Fruit fly (Drosophila melanogaster) whole organism, embryonic: Measurements from ENCODE around the gene CG6972.

Experiments used
- Atf3 ChIP-seq: fragments of 200-800 bp; sonication (Bioruptor generic); optimal IDR thresholded peaks from 3 replicates; lab custom pipeline; 2016; ENCODE audit warnings: missing biosample characterization, missing genetic modification characterization
- CG10543 ChIP-seq: fragments of 200-800 bp; sonication (Bioruptor generic); optimal IDR thresholded peaks from 3 replicates; lab custom pipeline; 2017; ENCODE audit warnings: missing biosample characterization, mild to moderate bottlenecking, missing genetic modification characterization, moderate library complexity
- CG12391 ChIP-seq: fragments of 200-800 bp; sonication (Bioruptor generic); optimal IDR thresholded peaks from 3 replicates; lab custom pipeline; 2018; ENCODE audit warnings: missing biosample characterization, mild to moderate bottlenecking, missing genetic modification characterization, moderate library complexity
- CG13424 ChIP-seq: fragments of 200-800 bp; sonication (Bioruptor generic); optimal IDR thresholded peaks from 2 replicates; lab custom pipeline; 2019; ENCODE audit warnings: missing biosample characterization, mild to moderate bottlenecking, missing genetic modification characterization, moderate library complexity
- CG3281 ChIP-seq: fragments of 200-800 bp; sonication (Bioruptor generic); optimal IDR thresholded peaks from 3 replicates; lab custom pipeline; 2017; ENCODE audit warnings: missing biosample characterization, mild to moderate bottlenecking, missing genetic modification characterization
- CG42726 ChIP-seq: fragments of 200-800 bp; sonication (Bioruptor generic); IDR thresholded peaks from 2 replicates; pipeline ENCODE4 v1.3.6; 2022; ENCODE audit warnings: missing biosample characterization, missing genetic modification characterization; ENCODE audit not compliant: partially characterized antibody
- CG4617 ChIP-seq: fragments of 200-800 bp; sonication (Bioruptor generic); optimal IDR thresholded peaks from 3 replicates; lab custom pipeline; 2016; ENCODE audit warnings: missing biosample characterization, missing genetic modification characterization, borderline replicate concordance
- CG4820 ChIP-seq: fragments of 200-800 bp; sonication (Bioruptor generic); optimal IDR thresholded peaks from 3 replicates; lab custom pipeline; 2016; ENCODE audit warnings: missing biosample characterization, missing genetic modification characterization
- CG4854 ChIP-seq: fragments of 200-800 bp; sonication (Bioruptor generic); optimal IDR thresholded peaks from 2 replicates; lab custom pipeline; 2016; ENCODE audit warnings: missing biosample characterization, missing genetic modification characterization, inconsistent platforms
- CG6683 ChIP-seq: fragments of 200-800 bp; sonication (Bioruptor generic); optimal IDR thresholded peaks from 2 replicates; lab custom pipeline; 2017; ENCODE audit warnings: missing biosample characterization, mild to moderate bottlenecking, missing genetic modification characterization, missing genetic modification reagents
- CG6791 ChIP-seq: fragments of 200-800 bp; sonication (Bioruptor generic); IDR thresholded peaks from 3 replicates; pipeline ENCODE4 v1.3.6; 2022; ENCODE audit warnings: missing biosample characterization, missing genetic modification characterization; ENCODE audit not compliant: partially characterized antibody
- CG8281 ChIP-seq: fragments of 200-800 bp; sonication (Bioruptor generic); optimal IDR thresholded peaks from 2 replicates; lab custom pipeline; 2018; ENCODE audit warnings: missing biosample characterization, mild to moderate bottlenecking, missing genetic modification characterization, moderate library complexity
- CG8359 ChIP-seq: fragments of 200-800 bp; sonication (Bioruptor generic); optimal IDR thresholded peaks from 2 replicates; lab custom pipeline; 2017; ENCODE audit warnings: missing biosample characterization, mild to moderate bottlenecking, missing genetic modification characterization, borderline replicate concordance
- CG8944 ChIP-seq: fragments of 200-800 bp; sonication (Bioruptor generic); optimal IDR thresholded peaks from 3 replicates; lab custom pipeline; 2016; ENCODE audit warnings: missing biosample characterization, missing genetic modification characterization
- CG9727 ChIP-seq: fragments of 200-800 bp; sonication (Bioruptor generic); optimal IDR thresholded peaks from 3 replicates; lab custom pipeline; 2017; ENCODE audit warnings: missing biosample characterization, mild to moderate bottlenecking, missing genetic modification characterization
- CG9817 ChIP-seq: fragments of 200-800 bp; sonication (Bioruptor generic); optimal IDR thresholded peaks from 2 replicates; lab custom pipeline; 2018; ENCODE audit warnings: missing biosample characterization, mild to moderate bottlenecking, missing genetic modification characterization, moderate library complexity
- Chrac-16 ChIP-seq: fragments of 200-800 bp; sonication (Bioruptor generic); optimal IDR thresholded peaks from 3 replicates; lab custom pipeline; 2016; ENCODE audit warnings: missing biosample characterization, missing genetic modification characterization
- Dip2 ChIP-seq: fragments of 200-800 bp; sonication (Bioruptor generic); IDR thresholded peaks from 2 replicates; pipeline ENCODE4 v1.3.6; 2022; ENCODE audit warnings: missing biosample characterization, missing genetic modification characterization
- Doc3 ChIP-seq: fragments of 200-800 bp; sonication (Bioruptor generic); IDR thresholded peaks from 3 replicates; pipeline ENCODE4 v1.3.6; 2022; ENCODE audit warnings: missing biosample characterization, missing genetic modification characterization; ENCODE audit not compliant: partially characterized antibody
- GATAe ChIP-seq: fragments of 200-800 bp; sonication (Bioruptor generic); conservative IDR thresholded peaks from 2 replicates; pipeline ENCODE4 v1.3.6; 2022; ENCODE audit warnings: missing biosample characterization, missing genetic modification characterization
- HLHmδ ChIP-seq: fragments of 200-800 bp; sonication (Bioruptor generic); optimal IDR thresholded peaks from 2 replicates; lab custom pipeline; 2018; ENCODE audit warnings: missing biosample characterization, mild to moderate bottlenecking, missing genetic modification characterization, moderate library complexity
- NC2α ChIP-seq: fragments of 200-800 bp; sonication (Bioruptor generic); optimal IDR thresholded peaks from 2 replicates; lab custom pipeline; 2016; ENCODE audit warnings: missing biosample characterization, missing genetic modification characterization
- Neu2 ChIP-seq: fragments of 200-800 bp; sonication (Bioruptor generic); optimal IDR thresholded peaks from 3 replicates; lab custom pipeline; 2016; ENCODE audit warnings: missing biosample characterization, missing genetic modification characterization, borderline replicate concordance
- Six4 ChIP-seq: fragments of 200-800 bp; sonication (Bioruptor generic); optimal IDR thresholded peaks from 2 replicates; lab custom pipeline; 2016; ENCODE audit warnings: missing biosample characterization, missing genetic modification characterization
- Sry-δ ChIP-seq: fragments of 200-800 bp; sonication (Bioruptor generic); optimal IDR thresholded peaks from 2 replicates; lab custom pipeline; 2016; ENCODE audit warnings: missing biosample characterization, missing genetic modification characterization
- Usf ChIP-seq: fragments of 200-800 bp; sonication (Bioruptor generic); optimal IDR thresholded peaks from 2 replicates; lab custom pipeline; 2017; ENCODE audit warnings: missing genotype, missing biosample characterization, missing genetic modification characterization
- Vsx1 ChIP-seq: fragments of 200-800 bp; sonication (Bioruptor generic); optimal IDR thresholded peaks from 2 replicates; lab custom pipeline; 2017; ENCODE audit warnings: missing biosample characterization, mild to moderate bottlenecking, missing genetic modification characterization, missing genetic modification reagents
- Xbp1 ChIP-seq: fragments of 200-800 bp; sonication (Bioruptor generic); optimal IDR thresholded peaks from 3 replicates; lab custom pipeline; 2016; ENCODE audit warnings: missing biosample characterization, mild to moderate bottlenecking, missing genetic modification characterization
- aop ChIP-seq: fragments of 200-800 bp; sonication (Bioruptor generic); IDR thresholded peaks from 2 replicates; pipeline ENCODE4 v1.3.6; 2022; ENCODE audit warnings: missing biosample characterization, missing genetic modification characterization
- bowl ChIP-seq: fragments of 200-800 bp; sonication (Bioruptor generic); IDR thresholded peaks from 2 replicates; pipeline ENCODE4 v1.3.6; 2022; ENCODE audit warnings: missing biosample characterization, missing genetic modification characterization
- dati ChIP-seq: fragments of 200-800 bp; sonication (Bioruptor generic); IDR thresholded peaks from 2 replicates; pipeline ENCODE4 v1.3.6; 2022; ENCODE audit warnings: missing biosample characterization, missing genetic modification characterization
- eyg ChIP-seq: fragments of 200-800 bp; sonication (Bioruptor generic); optimal IDR thresholded peaks from 3 replicates; lab custom pipeline; 2016; ENCODE audit warnings: missing biosample characterization, missing genetic modification characterization
- fd102C ChIP-seq: fragments of 200-800 bp; sonication (Bioruptor generic); optimal IDR thresholded peaks from 2 replicates; lab custom pipeline; 2018; ENCODE audit warnings: missing biosample characterization, mild to moderate bottlenecking, missing genetic modification characterization, moderate library complexity
- fru ChIP-seq: fragments of >200 bp; optimal IDR thresholded peaks from 2 replicates; lab custom pipeline; 2017
- gcm ChIP-seq: fragments of 200-800 bp; sonication (Bioruptor generic); optimal IDR thresholded peaks from 2 replicates; lab custom pipeline; 2019; ENCODE audit warnings: missing biosample characterization, mild to moderate bottlenecking, missing genetic modification characterization, moderate library complexity
- her ChIP-seq: fragments of 200-800 bp; sonication (Bioruptor generic); optimal IDR thresholded peaks from 2 replicates; lab custom pipeline; 2016; ENCODE audit warnings: missing biosample characterization, missing genetic modification characterization
- hth ChIP-seq: fragments of >200 bp; optimal IDR thresholded peaks from 2 replicates; lab custom pipeline; 2017; ENCODE audit warnings: inconsistent platforms
- insv ChIP-seq, 2 experiments: fragments of 200-800 bp; sonication (Bioruptor generic); optimal IDR thresholded peaks; 3 replicates each; lab custom pipeline; 2016 to 2018; ENCODE audit warnings: missing biosample characterization in 2 of 2, missing genetic modification characterization in 2 of 2
- knrl ChIP-seq: fragments of 200-800 bp; sonication (Bioruptor generic); IDR thresholded peaks from 3 replicates; pipeline ENCODE4 v1.3.6; 2022; ENCODE audit warnings: missing biosample characterization, missing genetic modification characterization; ENCODE audit not compliant: partially characterized antibody
- lov ChIP-seq, 2 experiments: fragments of 200-800 bp in 1 of 2; fragments of >200 bp in 1 of 2; sonication (Bioruptor generic) in 1 of 2; IDR thresholded peaks in 1 of 2; optimal IDR thresholded peaks in 1 of 2; 2 replicates in 1 of 2; 3 replicates in 1 of 2; pipeline versions ENCODE4 v1.3.6 to Lab custom; 2017 to 2022; ENCODE audit warnings: missing biosample characterization in 1 of 2, missing genetic modification characterization in 1 of 2
- nmo ChIP-seq: fragments of 200-800 bp; sonication (Bioruptor generic); optimal IDR thresholded peaks from 2 replicates; lab custom pipeline; 2018; ENCODE audit warnings: missing biosample characterization, mild to moderate bottlenecking, missing genetic modification characterization, moderate library complexity
- oc ChIP-seq: fragments of 200-800 bp; sonication (Bioruptor generic); optimal IDR thresholded peaks from 2 replicates; lab custom pipeline; 2018; ENCODE audit warnings: missing biosample characterization, mild to moderate bottlenecking, missing genetic modification characterization, moderate library complexity
- odd ChIP-seq: fragments of 200-800 bp; sonication (Bioruptor generic); optimal IDR thresholded peaks from 2 replicates; lab custom pipeline; 2017; ENCODE audit warnings: missing biosample characterization, mild to moderate bottlenecking, missing genetic modification characterization
- peb ChIP-seq: fragments of 200-800 bp; sonication (Bioruptor generic); IDR thresholded peaks from 2 replicates; pipeline ENCODE4 v1.3.6; 2022; ENCODE audit warnings: missing biosample characterization, missing genetic modification characterization
- sd ChIP-seq: fragments of 200-800 bp; sonication (Bioruptor generic); optimal IDR thresholded peaks from 3 replicates; lab custom pipeline; 2018; ENCODE audit warnings: missing biosample characterization, mild to moderate bottlenecking, missing genetic modification characterization, moderate library complexity
- seq ChIP-seq: fragments of 200-800 bp; sonication (Bioruptor generic); IDR thresholded peaks from 2 replicates; pipeline ENCODE4 v1.3.6; 2022; ENCODE audit warnings: missing biosample characterization, missing genetic modification characterization
- sob ChIP-seq: fragments of 200-800 bp; sonication (Bioruptor generic); IDR thresholded peaks from 2 replicates; pipeline ENCODE4 v1.3.6; 2022; ENCODE audit warnings: missing biosample characterization, missing genetic modification characterization
- tx ChIP-seq: fragments of 200-800 bp; sonication (Bioruptor generic); optimal IDR thresholded peaks from 2 replicates; lab custom pipeline; 2016; ENCODE audit warnings: missing biosample characterization, missing genetic modification characterization
- vnd ChIP-seq: fragments of 200-800 bp; sonication (Bioruptor generic); IDR thresholded peaks from 3 replicates; pipeline ENCODE4 v1.3.6; 2022; ENCODE audit warnings: missing biosample characterization, missing genetic modification characterization; ENCODE audit not compliant: partially characterized antibody
- wor ChIP-seq: fragments of 200-800 bp; sonication (Bioruptor generic); IDR thresholded peaks from 2 replicates; pipeline ENCODE4 v1.3.6; 2022; ENCODE audit warnings: missing biosample characterization, missing genetic modification characterization

CG6972 gene

DNA sequence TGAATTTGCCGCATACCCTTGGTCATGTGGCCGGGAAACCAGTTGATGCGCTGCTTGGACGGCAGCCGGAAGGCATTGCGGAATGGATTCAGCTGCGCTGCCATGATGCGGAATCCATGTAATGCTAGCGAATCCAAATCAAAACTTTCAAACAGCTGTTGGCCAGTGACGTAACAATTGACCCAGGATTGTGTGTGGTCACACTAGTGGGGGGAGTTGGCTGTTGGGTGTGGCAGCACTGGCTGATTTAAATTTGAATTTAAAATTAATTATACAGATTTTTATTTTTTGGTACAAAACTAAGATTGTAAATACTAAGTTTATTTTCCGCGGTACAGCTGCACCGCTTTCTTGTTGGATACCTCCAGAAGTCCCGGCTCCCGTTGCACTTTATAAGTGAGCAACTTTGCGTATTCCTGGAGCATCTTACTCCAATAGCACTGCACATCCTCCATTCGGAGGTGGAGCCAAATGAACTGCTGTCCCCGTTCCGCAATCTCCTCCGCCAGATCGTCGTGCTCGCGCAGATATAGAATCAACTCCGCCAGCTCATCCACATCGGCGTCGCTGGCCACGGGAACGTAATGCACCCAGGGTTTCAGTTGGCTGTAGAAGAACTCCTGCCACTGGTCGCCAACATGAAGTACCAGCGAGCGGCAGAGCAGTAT lies 45.8 kb downstream of the CG6972 start, which contains the start of gene CG17141 (continued):
- TF ChIP-seq eyg (GFP tag; lab: Kevin White, UChicago) (no peak), CG12391 (tag; lab: Kevin White, UChicago) (no peak), Neu2 (GFP tag; lab: Kevin White, UChicago) (no peak), lov (optimal IDR thresholded peaks at IDR 0.05; lab: Kevin White, UChicago) (no peak), lov (GFP tag; IDR thresholded peaks at IDR 0.05; lab: Robert Waterston, UW) (no peak), CG8281 (no peak), CG13424 (tag; lab: Kevin White, UChicago) (no peak), CG8944 (GFP tag; lab: Kevin White, UChicago) (no peak), Dip2 (GFP tag; lab: Robert Waterston, UW) (no peak), her (GFP tag; lab: Kevin White, UChicago) (no peak), bowl (GFP tag; lab: Robert Waterston, UW) (no peak), dati (GFP tag; lab: Robert Waterston, UW) (no peak), Sry-δ (peak; percentile 23), odd (GFP tag; lab: Kevin White, UChicago) (no peak), NC2α (GFP tag; lab: Kevin White, UChicago) (no peak), Xbp1 (GFP tag; lab: Kevin White, UChicago) (no peak), Doc3 (no peak), GATAe (GFP tag; lab: Robert Waterston, UW) (no peak), CG4617 (GFP tag; lab: Kevin White, UChicago) (peak; percentile 28), CG4820 (GFP tag; lab: Kevin White, UChicago) (no peak), CG42726 (GFP tag; lab: Robert Waterston, UW) (no peak), Usf (GFP tag; lab: Kevin White, UChicago) (no peak), vnd (GFP tag; lab: Robert Waterston, UW) (no peak), knrl (GFP tag; lab: Robert Waterston, UW) (peak; percentile 43; the same call in 1 of the 3 replicates), CG6791 (GFP tag; lab: Robert Waterston, UW) (no peak), peb (GFP tag; lab: Robert Waterston, UW) (no peak), Chrac-16 (GFP tag; lab: Kevin White, UChicago) (no peak), HLHmδ (GFP tag; lab: Kevin White, UChicago) (peak; percentile 70), CG9817 (tag; lab: Kevin White, UChicago) (no peak), wor (GFP tag; lab: Robert Waterston, UW) (no peak), Atf3 (no peak), CG4854 (GFP tag; lab: Kevin White, UChicago) (no peak), Vsx1 (GFP tag; lab: Kevin White, UChicago) (no peak), nmo (GFP tag; lab: Kevin White, UChicago) (no peak), CG10543 (GFP tag; lab: Kevin White, UChicago) (no peak), sob (GFP tag; lab: Robert Waterston, UW) (no peak), oc (tag; lab: Kevin White, UChicago) (no peak), tx (no peak), gcm (GFP tag; lab: Kevin White, UChicago) (no peak), aop (GFP tag; lab: Robert Waterston, UW) (no peak), Six4 (no peak), CG8359 (GFP tag; lab: Kevin White, UChicago) (no peak), CG3281 (GFP tag; lab: Kevin White, UChicago) (no peak), insv (GFP tag; optimal IDR thresholded peaks at IDR 0.05; lab: Kevin White, UChicago) (no peak), CG9727 (GFP tag; lab: Kevin White, UChicago) (no peak), CG6683 (no peak), fru (lab: Kevin White, UChicago) (no peak), fd102C (GFP tag; lab: Kevin White, UChicago) (no peak), sd (tag; lab: Kevin White, UChicago) (no peak), seq (GFP tag; lab: Robert Waterston, UW) (no peak), hth (no peak)
